Fruit fly (Drosophila melanogaster) S2 (cell line): ENCODE measurements around the gene Ahcy.
A peak's percentile ranks its signal among the peaks of the same experiment; 100 is the strongest.

Experiments used
- CG8478 ChIP-seq: fragments of >200 bp; optimal IDR thresholded peaks from 2 replicates; lab custom pipeline; 2018
- CTCF ChIP-seq, 2 experiments: fragments of >200 bp; optimal IDR thresholded peaks; 2 replicates each; lab custom pipeline; 2018

Ahcy gene

DNA sequence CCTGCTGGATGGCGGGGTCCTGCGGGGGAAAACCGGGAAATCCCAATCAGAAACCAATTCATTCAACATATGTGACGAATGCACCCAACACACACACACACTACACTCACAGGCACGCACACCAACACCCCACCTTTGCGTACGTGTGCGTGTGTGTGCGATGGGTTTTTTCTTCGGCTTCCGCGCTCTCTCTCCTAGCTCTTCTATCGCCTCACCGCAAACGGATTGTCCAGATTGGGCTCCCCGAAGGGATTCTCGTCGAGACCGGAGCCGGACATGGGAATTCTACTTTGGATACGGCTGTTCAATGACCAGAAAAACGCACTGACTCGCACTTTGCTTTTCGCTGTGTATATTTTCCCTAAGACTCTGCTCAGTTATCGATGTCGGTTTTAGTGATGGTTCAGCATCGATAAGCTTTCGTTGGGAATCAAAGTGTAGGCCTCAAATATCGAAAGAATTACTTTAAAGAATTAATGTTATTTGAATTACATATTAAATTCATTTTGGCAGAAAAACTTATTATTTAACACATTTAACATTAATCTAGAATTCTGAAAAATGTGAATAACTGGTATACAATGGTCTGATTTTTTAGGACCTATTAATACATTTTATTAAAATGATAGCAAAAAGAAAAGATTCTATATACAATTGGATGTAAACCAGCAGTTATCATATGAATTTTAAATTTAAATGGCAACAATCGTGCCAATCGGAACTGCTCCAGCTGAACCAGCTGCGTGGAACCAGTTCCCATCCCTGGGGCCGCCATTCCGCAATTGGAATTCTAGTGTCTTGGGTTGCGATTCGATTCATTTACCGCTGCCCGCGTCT is at the start of gene Ahcy, which contains the start of gene Scamp:
Ahcy (plus strand) TSS at position 772 of the 837 bp plus-strand sequence.
Scamp (minus strand) TSS at position 394 of the 837 bp plus-strand sequence.
- no peak for TF ChIP-seq CTCF (optimal IDR thresholded peaks at IDR 0.05; lab: Kevin White, UChicago)
- TF ChIP-seq CG8478 (lab: Kevin White, UChicago), result no peak

DNA sequence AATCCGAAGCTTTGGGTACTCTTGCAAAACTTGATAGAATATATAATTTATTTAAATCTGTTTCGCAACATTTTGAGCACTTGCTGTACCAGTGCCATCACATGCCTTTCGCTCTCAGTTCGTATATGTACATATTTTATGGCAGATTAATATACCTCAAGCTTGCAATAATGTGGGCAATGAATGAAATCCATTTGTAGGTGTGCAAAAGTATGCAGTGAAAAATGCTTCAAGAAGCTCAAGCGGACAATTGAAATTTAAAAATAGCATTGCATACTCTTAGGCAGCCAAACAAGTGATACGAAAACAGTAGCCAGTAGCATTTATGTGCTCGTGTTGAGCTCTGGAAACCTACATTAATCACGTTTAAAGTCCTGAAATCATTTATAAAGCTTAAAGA is 48.2 kb upstream of the Ahcy start:
- TF ChIP-seq CTCF (optimal IDR thresholded peaks at IDR 0.05; lab: Kevin White, UChicago), result no peak
- no peak for TF ChIP-seq CG8478 (lab: Kevin White, UChicago)

DNA sequence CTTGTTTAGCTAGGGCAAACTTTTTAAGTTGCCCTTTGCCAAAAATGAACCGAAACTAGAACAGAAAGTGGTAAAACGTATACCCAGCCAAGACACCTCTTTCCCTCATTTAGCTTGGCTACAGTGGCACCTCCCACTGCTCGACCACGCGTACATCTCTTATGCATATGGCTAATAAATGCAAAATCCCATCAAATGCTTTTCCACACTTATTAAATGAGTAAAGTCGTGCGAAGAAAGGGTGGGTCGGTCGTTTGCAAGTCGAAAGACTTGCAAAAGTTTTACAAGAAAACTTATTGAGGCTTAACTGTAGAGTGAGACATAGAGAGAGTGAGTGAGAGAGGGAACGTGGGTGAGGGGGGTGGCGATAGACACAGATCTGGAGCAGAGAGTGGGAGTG is 43.2 kb upstream of the Ahcy start:
- TF ChIP-seq CTCF (optimal IDR thresholded peaks at IDR 0.05; lab: Kevin White, UChicago), result no peak
- TF ChIP-seq CG8478 (lab: Kevin White, UChicago), result no peak

DNA sequence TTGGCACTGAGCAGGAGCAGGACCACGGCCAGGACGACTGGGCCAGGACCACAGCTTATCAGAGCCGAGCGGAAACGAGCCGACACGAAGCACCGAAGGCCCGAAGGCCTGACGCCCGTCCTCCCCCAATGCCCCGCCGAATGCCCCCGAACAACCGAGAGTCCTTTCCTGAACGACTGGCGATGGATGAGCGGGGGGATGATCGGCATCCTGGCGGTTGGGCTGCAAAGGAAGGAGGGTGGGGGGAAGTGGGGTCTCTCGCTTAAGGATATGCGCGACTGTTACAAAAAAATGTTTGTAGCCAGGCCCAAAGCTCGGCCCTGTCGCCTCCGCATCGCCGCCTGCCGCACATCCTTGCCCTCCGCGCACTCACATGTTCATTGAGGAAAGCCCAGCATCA is 8.8 kb upstream of the Ahcy start, which contains the start of gene Cngl:
Cngl (minus strand) TSS at position 8 of the 400 bp plus-strand sequence.
- TF ChIP-seq CG8478 (lab: Kevin White, UChicago) (no peak), CTCF (optimal IDR thresholded peaks at IDR 0.05; lab: Kevin White, UChicago) (no peak)

DNA sequence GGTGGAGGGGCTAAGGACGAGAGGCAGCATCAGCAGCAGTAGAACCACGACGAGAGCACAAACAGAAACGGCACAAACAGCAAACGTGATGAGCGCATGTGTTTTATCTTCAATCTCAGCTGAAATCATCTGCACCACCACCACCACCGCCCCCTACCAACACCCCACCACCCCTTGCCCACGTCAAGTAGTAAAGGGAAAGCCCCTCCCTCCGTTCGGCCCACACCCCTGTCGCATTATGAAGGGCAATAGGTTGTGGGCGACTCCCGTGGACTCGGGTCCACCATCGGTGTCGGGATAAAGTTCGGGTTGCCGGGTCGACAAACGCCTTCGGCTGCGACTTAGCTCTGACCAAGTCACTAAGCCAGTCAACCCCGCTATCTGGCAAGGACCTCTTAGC is 6.6 kb upstream of the Ahcy start:
- TF ChIP-seq CG8478 (lab: Kevin White, UChicago) (no peak), CTCF (optimal IDR thresholded peaks at IDR 0.05; lab: Kevin White, UChicago) (no peak)

DNA sequence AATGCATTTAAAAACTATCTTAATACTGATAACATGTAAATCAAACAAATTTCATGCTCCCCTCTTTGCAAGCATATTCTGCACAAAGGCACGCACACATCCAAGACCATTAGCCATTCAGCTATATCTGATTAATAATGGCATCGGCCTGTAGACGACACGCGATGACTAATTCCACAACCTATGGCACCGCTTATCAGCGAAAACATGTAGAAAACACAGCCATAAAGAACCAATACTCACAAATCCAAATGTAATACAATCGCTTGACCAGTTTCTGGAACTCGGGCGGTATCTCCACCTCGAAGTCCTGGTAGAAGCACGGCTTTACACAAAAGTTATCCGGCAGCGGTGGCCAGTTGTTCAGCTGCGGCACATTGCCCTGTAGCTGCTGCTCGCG is 1.9 kb upstream of the Ahcy start:
- TF ChIP-seq CG8478 (lab: Kevin White, UChicago), result no peak
- TF ChIP-seq CTCF (optimal IDR thresholded peaks at IDR 0.05; lab: Kevin White, UChicago), result no peak

DNA sequence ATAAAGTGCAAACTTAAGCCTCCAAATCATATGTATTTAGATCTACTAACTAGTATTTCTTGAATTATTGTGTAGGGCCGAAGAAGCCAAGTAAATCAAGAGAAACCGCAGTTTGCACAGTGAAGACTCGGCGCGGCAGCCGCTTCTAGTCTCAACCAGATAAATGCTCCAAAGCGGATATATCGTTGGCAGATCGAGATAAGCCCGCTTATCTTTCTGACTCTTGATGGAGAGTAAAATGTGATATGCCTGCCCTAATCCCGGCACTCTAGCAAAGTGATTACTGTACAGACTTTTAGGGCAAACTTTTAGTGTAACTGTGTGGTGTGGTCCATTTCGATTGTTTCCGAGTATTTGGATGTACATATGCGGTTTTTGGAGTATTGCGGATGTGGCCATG is 1.3 kb upstream of the Ahcy start:
- TF ChIP-seq CTCF (optimal IDR thresholded peaks at IDR 0.05; lab: Kevin White, UChicago), result no peak
- TF ChIP-seq CG8478 (lab: Kevin White, UChicago), result no peak

DNA sequence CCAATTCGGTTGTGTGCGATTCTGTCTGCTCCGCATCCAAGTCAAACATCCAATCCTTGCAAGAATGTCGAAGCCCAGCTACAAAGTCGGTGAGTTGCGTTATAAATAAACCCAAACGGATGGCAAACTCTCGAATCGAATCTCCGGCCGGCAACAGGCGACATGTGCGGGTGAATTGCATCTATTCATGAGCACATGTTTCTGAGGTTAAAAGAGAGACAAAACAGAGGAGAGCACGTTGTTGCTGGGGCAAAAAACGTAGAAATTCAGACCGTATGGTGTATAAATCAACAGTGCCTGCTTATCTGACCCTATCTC is 225 bp downstream of the Ahcy start:
- TF ChIP-seq CTCF (optimal IDR thresholded peaks at IDR 0.05; lab: Kevin White, UChicago), result no peak
- TF ChIP-seq CG8478 (lab: Kevin White, UChicago), result no peak

DNA sequence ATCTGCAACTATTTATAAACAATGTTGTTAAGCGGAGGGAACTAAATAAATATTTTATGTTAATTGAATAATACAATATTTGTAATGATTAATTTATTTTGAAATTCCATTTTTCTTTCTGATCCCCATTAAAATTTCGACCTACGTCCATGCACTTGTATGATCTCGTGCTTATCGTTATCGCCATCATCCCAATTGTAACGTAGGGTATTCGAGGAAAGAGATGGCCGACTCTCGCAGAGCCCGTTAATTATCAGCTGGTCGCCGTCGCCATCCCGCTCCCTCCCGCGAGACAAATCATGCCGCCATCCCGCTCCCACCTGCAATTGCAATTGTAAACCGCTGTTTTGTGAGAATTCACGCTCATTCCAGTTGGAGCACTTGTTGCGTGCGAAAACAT is 3.1 kb downstream of the Ahcy start, which contains the start of gene CG11655:
CG11655 (plus strand) TSS at position 351 of the 400 bp plus-strand sequence.
- TF ChIP-seq CTCF (optimal IDR thresholded peaks at IDR 0.05; lab: Kevin White, UChicago), result no peak
- TF ChIP-seq CG8478 (lab: Kevin White, UChicago), result no peak

DNA sequence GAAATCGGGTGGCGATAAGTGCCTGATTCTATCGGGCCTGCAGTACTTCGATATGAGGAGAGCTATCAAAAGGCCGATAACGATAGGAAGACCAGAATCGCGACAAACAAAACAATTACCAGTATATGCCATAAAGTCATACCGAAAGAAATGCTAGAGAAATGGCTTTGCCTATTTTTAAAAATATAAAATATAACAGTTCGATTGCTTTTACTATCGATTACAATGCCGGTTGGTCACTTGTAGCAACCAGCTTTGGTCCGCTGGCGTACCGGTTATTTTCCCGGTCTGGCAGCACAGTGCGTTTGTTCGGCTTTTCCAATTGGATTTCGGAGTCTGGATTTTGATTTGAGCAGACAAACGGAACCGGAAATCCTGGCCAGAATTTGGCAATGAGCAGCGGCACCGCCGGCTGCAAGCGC is 12.4 kb downstream of the Ahcy start, which contains the start of the genes shtd, CG6294 and CG6299:
shtd (minus strand) TSS at position 6 of the 422 bp plus-strand sequence.
CG6294 (plus strand) TSS at position 287 of the 422 bp plus-strand sequence.
CG6299 (plus strand) TSS at position 287 of the 422 bp plus-strand sequence.
- TF ChIP-seq CTCF (optimal IDR thresholded peaks at IDR 0.05; lab: Kevin White, UChicago) (peak in 1 of 2 experiments; percentile 23), CG8478 (lab: Kevin White, UChicago) (no peak)

DNA sequence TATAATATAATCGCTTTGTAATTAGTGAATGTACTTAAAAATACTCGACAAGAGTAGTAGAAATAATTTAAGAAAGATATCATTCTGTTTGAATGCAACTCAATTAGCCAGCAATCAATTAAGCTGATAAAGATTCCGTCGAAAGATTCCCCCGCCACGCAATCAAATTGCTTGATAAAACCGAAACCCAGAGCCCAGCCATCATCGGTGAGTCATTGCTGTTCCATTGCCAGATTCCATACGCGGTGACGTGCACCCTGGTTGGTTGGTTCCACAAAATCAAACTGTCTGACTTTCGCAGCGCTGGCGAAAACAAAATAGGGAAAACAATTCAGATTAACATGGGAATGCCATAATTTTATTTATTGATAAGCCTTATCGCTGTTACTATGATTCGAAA is 14.5 kb downstream of the Ahcy start:
- TF ChIP-seq CG8478 (lab: Kevin White, UChicago), result no peak
- no peak for TF ChIP-seq CTCF (optimal IDR thresholded peaks at IDR 0.05; lab: Kevin White, UChicago)

DNA sequence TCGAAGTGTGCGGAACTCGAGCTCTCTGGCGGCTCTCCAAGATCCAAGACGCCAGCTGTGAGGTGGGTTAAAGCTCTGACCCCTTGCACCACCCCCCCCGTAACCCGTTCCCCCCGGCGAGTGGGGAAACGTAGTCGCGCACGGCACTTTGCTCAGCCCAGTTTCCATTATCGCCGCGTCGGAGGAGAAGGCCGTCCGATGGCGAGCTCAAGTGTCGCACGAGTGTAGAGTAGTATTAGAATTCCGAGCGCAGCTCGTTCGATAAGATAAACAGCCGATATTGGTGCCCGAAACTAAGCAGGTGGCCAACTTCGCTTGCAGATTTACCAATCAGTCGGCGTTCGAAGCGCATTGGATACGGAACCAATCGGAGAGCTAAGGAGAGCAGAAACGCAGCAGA is 15.3 kb downstream of the Ahcy start:
- no peak for TF ChIP-seq CTCF (optimal IDR thresholded peaks at IDR 0.05; lab: Kevin White, UChicago)
- TF ChIP-seq CG8478 (lab: Kevin White, UChicago), result no peak

DNA sequence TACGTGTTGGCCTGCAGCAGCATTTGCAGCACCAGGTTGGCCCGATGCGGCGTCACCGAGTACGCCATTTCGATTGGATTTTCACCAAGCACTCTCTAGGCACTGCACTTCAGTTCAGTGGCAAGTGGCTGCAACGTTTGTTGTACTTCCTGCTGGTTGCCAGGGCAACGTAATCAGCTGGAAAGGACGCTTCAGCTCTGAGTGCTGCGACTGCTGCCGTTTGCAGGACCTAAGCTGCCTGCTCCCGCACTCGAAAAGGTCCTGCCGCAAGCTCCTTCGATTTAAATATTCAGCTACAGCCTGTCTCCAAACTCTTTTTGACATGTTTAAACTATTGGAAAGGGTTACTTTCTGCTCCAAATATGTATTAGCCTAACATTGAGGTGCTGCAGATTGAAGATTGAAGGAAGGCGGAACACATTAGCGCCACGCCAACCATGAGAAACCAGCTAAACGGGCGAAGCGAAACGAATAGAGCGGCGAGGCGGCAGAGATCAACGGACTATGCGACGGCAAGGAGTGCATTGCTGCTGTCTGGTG is 17.4 kb downstream of the Ahcy start, which contains the start of the genes CG15642 and CG15641:
CG15642 (minus strand) TSS at position 356 of the 540 bp plus-strand sequence.
CG15641 (plus strand) TSS at position 490 of the 540 bp plus-strand sequence.
- TF ChIP-seq CTCF (optimal IDR thresholded peaks at IDR 0.05; lab: Kevin White, UChicago) (no peak), CG8478 (lab: Kevin White, UChicago) (no peak)

DNA sequence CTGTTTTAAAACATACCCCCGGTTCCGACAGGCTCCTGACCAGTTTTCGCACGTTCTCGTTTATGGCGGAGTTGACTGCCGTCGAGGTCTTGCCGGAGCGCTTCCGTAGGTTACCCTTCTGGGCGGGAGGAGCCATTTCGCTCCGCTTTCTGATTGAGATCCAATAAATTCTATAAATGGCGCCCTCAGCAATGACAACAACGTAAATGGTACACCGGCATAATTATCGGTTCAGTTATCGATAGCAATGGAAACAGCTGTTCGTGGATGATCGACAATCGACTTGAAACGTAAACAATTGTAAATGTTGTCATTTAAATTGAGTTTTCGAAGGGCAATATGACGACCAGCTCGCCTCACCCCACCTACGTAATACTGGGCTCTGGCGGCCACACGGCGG is 21.8 kb downstream of the Ahcy start, which contains the start of the genes Grip128 and Alg14:
Grip128 (minus strand) TSS at position 216 of the 400 bp plus-strand sequence.
Alg14 (plus strand) TSS at position 261 of the 400 bp plus-strand sequence.
- no peak for TF ChIP-seq CTCF (optimal IDR thresholded peaks at IDR 0.05; lab: Kevin White, UChicago)
- no peak for TF ChIP-seq CG8478 (lab: Kevin White, UChicago)

DNA sequence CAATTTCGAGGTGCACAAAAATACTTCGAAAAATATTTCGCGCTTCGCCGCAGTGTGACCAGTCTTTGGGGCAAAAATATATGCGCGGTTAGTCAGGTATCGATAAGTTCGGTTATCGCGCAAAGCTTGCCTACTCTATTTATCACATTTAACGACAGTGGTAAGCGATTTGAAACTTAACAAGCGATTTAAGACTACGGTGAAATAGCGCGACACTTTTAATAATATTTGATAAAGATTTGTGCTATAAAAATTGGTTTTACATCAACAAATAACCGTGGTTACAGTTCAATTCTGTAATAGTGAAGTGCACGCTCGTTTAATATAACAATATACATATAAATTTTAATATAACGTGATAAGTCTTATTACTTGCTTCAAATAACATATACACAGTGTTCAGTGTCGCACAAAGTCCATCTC is 25.3 kb downstream of the Ahcy start, which contains the start of gene mh:
mh (minus strand) TSS at position 34 of the 423 bp plus-strand sequence.
- TF ChIP-seq CG8478 (lab: Kevin White, UChicago) (no peak), CTCF (optimal IDR thresholded peaks at IDR 0.05; lab: Kevin White, UChicago) (no peak)
